Worm (Caenorhabditis elegans): Measurements from ENCODE around the gene C27H5.2.

DNA sequence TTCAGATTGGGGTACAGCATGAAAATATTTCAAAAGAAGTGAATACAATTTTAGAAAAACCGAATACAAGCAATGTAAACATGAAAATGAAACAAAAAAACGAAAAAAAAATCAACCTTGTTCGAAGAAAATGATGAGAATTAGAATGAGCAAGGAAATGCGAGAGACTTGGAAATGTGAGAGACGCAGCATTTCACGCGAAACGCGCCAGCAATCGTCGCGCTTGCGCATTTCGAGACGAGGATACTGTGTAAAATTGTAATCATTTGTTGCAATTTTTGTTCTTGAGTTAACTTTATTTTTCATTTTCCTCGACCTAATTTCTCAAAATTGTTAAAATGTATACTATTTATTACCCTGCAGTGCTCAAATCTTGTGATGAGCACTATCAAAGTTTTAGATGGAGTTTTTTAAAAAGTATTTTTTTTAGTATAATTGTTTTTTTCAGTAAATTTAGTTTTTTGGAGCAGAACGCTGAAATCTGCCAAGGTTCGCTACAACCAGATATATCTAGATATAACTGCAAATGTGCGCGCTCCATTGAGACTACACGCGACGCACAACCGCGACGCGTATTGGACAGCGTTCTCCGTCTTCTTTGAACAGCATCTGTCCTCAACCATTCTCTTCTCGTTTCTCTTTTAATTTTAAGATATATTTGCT, 3.3 kb upstream of the C27H5.2 start, which contains the start of gene fust-1:
- TF ChIP-seq unc-39 (tag; optimal IDR thresholded peaks at IDR 0.05) (no peak), nhr-76 (tag; optimal IDR thresholded peaks at IDR 0.05) (no peak), unc-62 (GFP tag; optimal IDR thresholded peaks at IDR 0.05) (peak; percentile 26), pqm-1 (tag; optimal IDR thresholded peaks at IDR 0.05) (peak; percentile 82), lin-39 (tag; optimal IDR thresholded peaks at IDR 0.05) (peak; percentile 87), ama-1 (optimal IDR thresholded peaks at IDR 0.05) (peak; percentile 54), ztf-4 (tag; optimal IDR thresholded peaks at IDR 0.05) (peak; percentile 79), egl-5 (tag; optimal IDR thresholded peaks at IDR 0.05) (peak; percentile 77), aly-2 (tag; optimal IDR thresholded peaks at IDR 0.05) (peak; percentile 61), hmg-11 (tag; optimal IDR thresholded peaks at IDR 0.05) (peak; percentile 95), nhr-11 (tag; optimal IDR thresholded peaks at IDR 0.05) (peak; percentile 84), ztf-11 (tag; optimal IDR thresholded peaks at IDR 0.05) (no peak), nhr-25 (tag; optimal IDR thresholded peaks at IDR 0.05) (peak; percentile 96)
